Fruit fly (Drosophila melanogaster) whole organism, adult: ENCODE data around the gene CG34138.

ENCODE experiments used
- CG14711 ChIP-seq: fragments of 200-800 bp; sonication (Bioruptor generic); optimal IDR thresholded peaks from 2 replicates; lab custom pipeline; 2018; ENCODE audit warnings: missing biosample characterization, mild to moderate bottlenecking, missing genetic modification characterization, moderate library complexity
- CG5204 ChIP-seq: fragments of 200-800 bp; sonication (Bioruptor generic); optimal IDR thresholded peaks from 2 replicates; lab custom pipeline; 2016; ENCODE audit warnings: missing biosample characterization, missing genetic modification characterization
- CG7101 ChIP-seq: fragments of 200-800 bp; sonication (Bioruptor generic); optimal IDR thresholded peaks from 2 replicates; lab custom pipeline; 2018; ENCODE audit warnings: missing biosample characterization, mild to moderate bottlenecking, missing genetic modification characterization, moderate library complexity
- Crg-1 ChIP-seq: fragments of 200-800 bp; sonication (Bioruptor generic); optimal IDR thresholded peaks from 2 replicates; lab custom pipeline; 2016; ENCODE audit warnings: missing biosample characterization, missing genetic modification characterization
- Mnt ChIP-seq: fragments of 200-800 bp; sonication (Bioruptor generic); optimal IDR thresholded peaks from 2 replicates; lab custom pipeline; 2016; ENCODE audit warnings: missing biosample characterization, mild to moderate bottlenecking, missing genetic modification characterization
- cnc ChIP-seq, 2 experiments: fragments of >200 bp; optimal IDR thresholded peaks; 2 replicates each; lab custom pipeline; 2017
- kay ChIP-seq: fragments of 200-800 bp; sonication (Bioruptor generic); peaks from one replicate; lab custom pipeline; 2016; ENCODE audit warnings: missing biosample characterization, missing genetic modification characterization, borderline replicate concordance
- ovo ChIP-seq: fragments of 200-800 bp; sonication (Bioruptor generic); optimal IDR thresholded peaks from 2 replicates; lab custom pipeline; 2016; ENCODE audit warnings: missing biosample characterization, missing genetic modification characterization

dm6 chr3R:19619908-19620307 is 14.8 kb upstream of the CG34138 start:
- TF ChIP-seq cnc (optimal IDR thresholded peaks at IDR 0.05; lab: Kevin White, UChicago), result no peak
- TF ChIP-seq Crg-1, result no peak
- no peak for TF ChIP-seq CG14711 (tag; lab: Kevin White, UChicago)
- no peak for TF ChIP-seq Mnt (GFP tag; lab: Kevin White, UChicago)
- no peak for TF ChIP-seq kay (GFP tag; lab: Kevin White, UChicago)
- no peak for TF ChIP-seq CG7101 (tag; lab: Kevin White, UChicago)
- TF ChIP-seq ovo (GFP tag; lab: Kevin White, UChicago), result no peak
- no peak for TF ChIP-seq CG5204
